Worm (Caenorhabditis elegans) whole organism, L4 larva: ENCODE data around the gene pix-1.
A peak's percentile ranks its signal among the peaks of the same experiment; 100 is the strongest.

Experiments
- F37D6.2 ChIP-seq: sonication (generic microtip); optimal IDR thresholded peaks from 2 replicates; lab custom pipeline; 2016; ENCODE audit warnings: mild to moderate bottlenecking, missing genetic modification characterization, missing compliant biosample characterization
- R02D3.7 ChIP-seq: fragments of 150-350 bp; sonication (generic microtip); optimal IDR thresholded peaks from 3 replicates; lab custom pipeline; 2014; ENCODE audit warnings: missing biosample characterization, missing genetic modification characterization
- T26A8.4 ChIP-seq: fragments of 200-800 bp; sonication (Bioruptor generic); IDR thresholded peaks from 2 replicates; pipeline ENCODE4 v1.3.6; 2022; ENCODE audit warnings: missing genetic modification characterization, missing compliant biosample characterization
- Y105C5A.15 ChIP-seq: fragments of 200-800 bp; sonication (Bioruptor generic); IDR thresholded peaks from 2 replicates; pipeline ENCODE4 v1.3.6; 2022; ENCODE audit warnings: missing genetic modification characterization, missing compliant biosample characterization
- Y5F2A.4 ChIP-seq: fragments of 200-800 bp; sonication (Bioruptor generic); optimal IDR thresholded peaks from 2 replicates; lab custom pipeline; 2018; ENCODE audit warnings: mild to moderate bottlenecking, missing genetic modification characterization, missing compliant biosample characterization
- ama-1 ChIP-seq: fragments of 150-350 bp; optimal IDR thresholded peaks from 2 replicates; lab custom pipeline; 2014; ENCODE audit warnings: inconsistent platforms, mixed read lengths
- ceh-32 ChIP-seq: sonication (generic microtip); optimal IDR thresholded peaks from 2 replicates; lab custom pipeline; 2016; ENCODE audit warnings: mild to moderate bottlenecking, missing genetic modification characterization, missing compliant biosample characterization; ENCODE audit not compliant: poor library complexity
- ceh-82 ChIP-seq: sonication (generic microtip); optimal IDR thresholded peaks from 2 replicates; lab custom pipeline; 2017; ENCODE audit warnings: missing biosample characterization, missing genetic modification characterization
- cey-2 ChIP-seq: sonication (generic microtip); optimal IDR thresholded peaks from 3 replicates; lab custom pipeline; 2017; ENCODE audit warnings: missing genetic modification characterization, mild to moderate bottlenecking, missing compliant biosample characterization, antibody characterized with exemption, borderline replicate concordance; ENCODE audit not compliant: insufficient read depth
- ctbp-1 ChIP-seq: fragments of 200-800 bp; sonication (Bioruptor generic); IDR thresholded peaks from 2 replicates; pipeline ENCODE4 v1.3.6; 2022; ENCODE audit warnings: missing genetic modification reagents, missing genetic modification characterization, missing compliant biosample characterization
- daf-8 ChIP-seq: fragments of 200-800 bp; sonication (Bioruptor generic); IDR thresholded peaks from 2 replicates; pipeline ENCODE4 v1.3.6; 2022; ENCODE audit warnings: missing genetic modification characterization, missing compliant biosample characterization
- dmd-6 ChIP-seq: fragments of 200-800 bp; sonication (Bioruptor generic); IDR thresholded peaks from 2 replicates; pipeline ENCODE4 v1.3.6; 2022; ENCODE audit warnings: missing genetic modification reagents, missing genetic modification characterization, missing compliant biosample characterization
- dmd-8 ChIP-seq: fragments of 200-800 bp; sonication (Bioruptor generic); IDR thresholded peaks from 2 replicates; pipeline ENCODE4 v1.3.6; 2022; ENCODE audit warnings: missing genetic modification characterization, missing compliant biosample characterization
- duxl-1 ChIP-seq: sonication (generic microtip); optimal IDR thresholded peaks from 2 replicates; lab custom pipeline; 2016; ENCODE audit warnings: mild to moderate bottlenecking, missing genetic modification characterization, moderate library complexity, missing compliant biosample characterization; ENCODE audit not compliant: poor library complexity
- dve-1 ChIP-seq: sonication (generic microtip); optimal IDR thresholded peaks from 2 replicates; lab custom pipeline; 2017; ENCODE audit warnings: antibody characterized with exemption, mild to moderate bottlenecking, missing genetic modification characterization, missing compliant biosample characterization; ENCODE audit not compliant: insufficient read depth
- egl-27 ChIP-seq: sonication (generic microtip); optimal IDR thresholded peaks from 3 replicates; lab custom pipeline; 2017; ENCODE audit warnings: missing biosample characterization, missing genetic modification reagents, missing genetic modification characterization
- egl-43 ChIP-seq: fragments of 200-800 bp; sonication (Bioruptor generic); IDR thresholded peaks from 2 replicates; pipeline ENCODE4 v1.3.6; 2022; ENCODE audit warnings: missing genetic modification reagents, missing genetic modification characterization, missing compliant biosample characterization
- fos-1 ChIP-seq: fragments of 150-350 bp; optimal IDR thresholded peaks from 2 replicates; lab custom pipeline; 2014; ENCODE audit warnings: missing biosample characterization, missing genetic modification characterization
- hlh-30 ChIP-seq: sonication (generic microtip); optimal IDR thresholded peaks from 2 replicates; lab custom pipeline; 2017; ENCODE audit warnings: antibody characterized with exemption, mild to moderate bottlenecking, missing genetic modification characterization, missing compliant biosample characterization; ENCODE audit not compliant: insufficient read depth
- lim-7 ChIP-seq: fragments of 200-800 bp; sonication (Bioruptor generic); IDR thresholded peaks from 2 replicates; pipeline ENCODE4 v1.3.6; 2022; ENCODE audit warnings: missing genetic modification characterization, missing compliant biosample characterization
- lin-13 ChIP-seq: fragments of 150-350 bp; optimal IDR thresholded peaks from 2 replicates; lab custom pipeline; 2014; ENCODE audit warnings: missing biosample characterization, missing genetic modification reagents, missing genetic modification characterization
- lin-15B ChIP-seq: fragments of 150-350 bp; sonication (generic microtip); optimal IDR thresholded peaks from 3 replicates; lab custom pipeline; 2014; ENCODE audit warnings: missing biosample characterization, missing genetic modification characterization
- lin-29 ChIP-seq: fragments of 200-800 bp; sonication (Bioruptor generic); IDR thresholded peaks from 2 replicates; pipeline ENCODE4 v1.3.6; 2022; ENCODE audit warnings: missing genetic modification reagents, missing genetic modification characterization, missing compliant biosample characterization
- lin-38 ChIP-seq: fragments of 200-800 bp; sonication (Bioruptor generic); IDR thresholded peaks from 2 replicates; pipeline ENCODE4 v1.3.6; 2022; ENCODE audit warnings: missing genetic modification reagents, missing genetic modification characterization, missing compliant biosample characterization
- lir-3 ChIP-seq: sonication (generic microtip); optimal IDR thresholded peaks from 2 replicates; lab custom pipeline; 2016; ENCODE audit warnings: mild to moderate bottlenecking, missing genetic modification characterization, missing compliant biosample characterization
- madf-5 ChIP-seq, 2 experiments: fragments of 200-800 bp; sonication (Bioruptor generic); IDR thresholded peaks; 2 replicates each; pipeline ENCODE4 v1.3.6; 2022; ENCODE audit warnings: missing compliant biosample characterization in 2 of 2, missing genetic modification characterization in 2 of 2
- madf-9 ChIP-seq: fragments of 200-800 bp; sonication (Bioruptor generic); conservative IDR thresholded peaks from 2 replicates; pipeline ENCODE4 v1.3.6; 2022; ENCODE audit warnings: missing genetic modification reagents, missing genetic modification characterization, missing compliant biosample characterization
- mdt-29 ChIP-seq: fragments of 200-800 bp; sonication (Bioruptor generic); IDR thresholded peaks from 2 replicates; pipeline ENCODE4 v1.3.6; 2022; ENCODE audit warnings: missing genetic modification reagents, missing genetic modification characterization, missing compliant biosample characterization
- mep-1 ChIP-seq: fragments of 150-350 bp; sonication (generic microtip); optimal IDR thresholded peaks from 3 replicates; lab custom pipeline; 2014; ENCODE audit warnings: missing biosample characterization, missing genetic modification characterization
- mes-2 ChIP-seq: sonication (generic microtip); optimal IDR thresholded peaks from 2 replicates; lab custom pipeline; 2016; ENCODE audit warnings: missing genotype, mild to moderate bottlenecking, missing genetic modification characterization, missing compliant biosample characterization; ENCODE audit not compliant: poor library complexity, severe bottlenecking
- mxl-3 ChIP-seq: fragments of 200-800 bp; sonication (Bioruptor generic); optimal IDR thresholded peaks from 2 replicates; lab custom pipeline; 2018; ENCODE audit warnings: mild to moderate bottlenecking, missing genetic modification characterization, missing compliant biosample characterization
- nhr-237 ChIP-seq: sonication (generic microtip); optimal IDR thresholded peaks from 2 replicates; lab custom pipeline; 2017; ENCODE audit warnings: missing biosample characterization, missing genetic modification characterization
- nhr-28 ChIP-seq: fragments of 150-350 bp; optimal IDR thresholded peaks from 2 replicates; lab custom pipeline; 2014; ENCODE audit warnings: missing biosample characterization, missing genetic modification characterization
- nhr-42 ChIP-seq: fragments of 200-800 bp; sonication (Bioruptor generic); IDR thresholded peaks from 2 replicates; pipeline ENCODE4 v1.3.6; 2022; ENCODE audit warnings: missing genetic modification characterization, missing compliant biosample characterization
- nhr-76 ChIP-seq: fragments of 150-350 bp; optimal IDR thresholded peaks from 2 replicates; lab custom pipeline; 2014; ENCODE audit warnings: missing biosample characterization, missing genetic modification characterization
- pha-4 ChIP-seq, 2 experiments: fragments of 150-350 bp in 1 of 2; fragments of 200-800 bp in 1 of 2; sonication (Bioruptor generic) in 1 of 2; IDR thresholded peaks in 1 of 2; optimal IDR thresholded peaks in 1 of 2; 2 replicates each; pipeline versions ENCODE4 v1.3.6 to Lab custom; 2014 to 2022; ENCODE audit warnings: missing genetic modification characterization in 2 of 2, missing genetic modification reagents in 2 of 2, missing biosample characterization in 1 of 2, missing compliant biosample characterization in 1 of 2
- pqm-1 ChIP-seq: sonication (generic microtip); optimal IDR thresholded peaks from 2 replicates; lab custom pipeline; 2017; ENCODE audit warnings: missing biosample characterization, missing genetic modification characterization
- rbr-2 ChIP-seq: sonication (generic microtip); optimal IDR thresholded peaks from 2 replicates; lab custom pipeline; 2016; ENCODE audit warnings: missing genotype, missing genetic modification characterization, missing compliant biosample characterization
- saeg-2 ChIP-seq: fragments of 200-800 bp; sonication (Bioruptor generic); IDR thresholded peaks from 2 replicates; pipeline ENCODE4 v1.3.6; 2022; ENCODE audit warnings: missing genetic modification reagents, missing genetic modification characterization, missing compliant biosample characterization
- sdz-12 ChIP-seq: fragments of 200-800 bp; sonication (Bioruptor generic); optimal IDR thresholded peaks from 2 replicates; lab custom pipeline; 2018; ENCODE audit warnings: mild to moderate bottlenecking, missing genetic modification characterization, missing compliant biosample characterization
- skn-1 ChIP-seq: fragments of 150-350 bp; optimal IDR thresholded peaks from 2 replicates; lab custom pipeline; 2014; ENCODE audit warnings: missing biosample characterization, missing genetic modification characterization
- snpc-1.2 ChIP-seq: fragments of 200-800 bp; sonication (Bioruptor generic); IDR thresholded peaks from 2 replicates; pipeline ENCODE4 v1.3.6; 2022; ENCODE audit warnings: missing genetic modification reagents, missing genetic modification characterization, missing compliant biosample characterization
- spr-1 ChIP-seq: sonication (generic microtip); optimal IDR thresholded peaks from 2 replicates; lab custom pipeline; 2016; ENCODE audit warnings: mild to moderate bottlenecking, missing genetic modification characterization, missing compliant biosample characterization
- spr-3 ChIP-seq: fragments of 200-800 bp; sonication (Bioruptor generic); optimal IDR thresholded peaks from 2 replicates; lab custom pipeline; 2018; ENCODE audit warnings: mild to moderate bottlenecking, missing genetic modification characterization, missing compliant biosample characterization
- tag-97 ChIP-seq: fragments of 200-800 bp; sonication (Bioruptor generic); IDR thresholded peaks from 2 replicates; pipeline ENCODE4 v1.3.6; 2022; ENCODE audit warnings: missing genetic modification characterization, missing compliant biosample characterization
- tra-1 ChIP-seq: fragments of 200-800 bp; sonication (Bioruptor generic); IDR thresholded peaks from 2 replicates; pipeline ENCODE4 v1.3.6; 2022; ENCODE audit warnings: missing genetic modification reagents, missing genetic modification characterization, missing compliant biosample characterization
- unc-62 ChIP-seq, 3 experiments: fragments of 150-350 bp in 1 of 3; sonication (generic microtip); optimal IDR thresholded peaks in 2 of 3; peaks in 1 of 3; 1 replicate in 1 of 3; 2 replicates in 2 of 3; lab custom pipeline; 2014 to 2017; ENCODE audit warnings: missing biosample characterization in 3 of 3, missing genetic modification characterization in 3 of 3, missing genetic modification reagents in 3 of 3, missing genotype in 1 of 3
- ztf-7 ChIP-seq: fragments of 150-350 bp; optimal IDR thresholded peaks from 2 replicates; lab custom pipeline; 2014; ENCODE audit warnings: missing biosample characterization, missing genetic modification characterization

Gene pix-1

ce11 chrX:13700642-13701233 lies 26.4 kb upstream of the pix-1 start (continued):
- TF ChIP-seq lin-38 (peak; percentile 91), T26A8.4 (peak; percentile 100), sdz-12 (peak; percentile 72), mes-2 (tag; lab: Kevin White, UChicago) (peak; percentile 98), ceh-82 (peak; percentile 100), Y105C5A.15 (GFP tag; lab: Robert Waterston, UW) (0 out of 2 replicates have a peak, but pooled peaks have one; percentile 46), lin-29 (GFP tag; lab: Robert Waterston, UW) (peak; percentile 94), lir-3 (tag; lab: Kevin White, UChicago) (peak; percentile 92), nhr-42 (GFP tag; lab: Robert Waterston, UW) (peak; percentile 99), nhr-237 (tag; lab: Kevin White, UChicago) (peak; percentile 95), duxl-1 (tag; lab: Kevin White, UChicago) (peak; percentile 99), tag-97 (GFP tag; lab: Robert Waterston, UW) (peak; percentile 95), R02D3.7 (tag; lab: Kevin White, UChicago) (peak; percentile 28), rbr-2 (tag; lab: Kevin White, UChicago) (peak; percentile 99), nhr-76 (tag; lab: Kevin White, UChicago) (peak; percentile 85), mxl-3 (peak; percentile 92), snpc-1.2 (GFP tag; lab: Robert Waterston, UW) (peak; percentile 70; the same call in 1 of the 2 replicates), mdt-29 (peak; percentile 93), madf-9 (GFP tag; lab: Robert Waterston, UW) (peak; percentile 98), dmd-6 (GFP tag; lab: Robert Waterston, UW) (peak; percentile 99), nhr-28 (tag; lab: Kevin White, UChicago) (peak; percentile 94), hlh-30 (tag; lab: Kevin White, UChicago) (peak; percentile 97), ama-1 (lab: Kevin White, UChicago) (no peak), egl-27 (tag; lab: Kevin White, UChicago) (peak; percentile 86), cey-2 (tag; lab: Kevin White, UChicago) (peak; percentile 69), unc-62 (GFP tag; optimal IDR thresholded peaks at IDR 0.05 in 1 of 2; lab: Kevin White, UChicago) (peak; percentile 90 to 100), unc-62 (tag; optimal IDR thresholded peaks at IDR 0.05; lab: Kevin White, UChicago) (peak; percentile 61), spr-3 (GFP tag; lab: Kevin White, UChicago) (peak; percentile 98), saeg-2 (GFP tag; lab: Robert Waterston, UW) (peak; percentile 99), Y5F2A.4 (peak; percentile 94), pqm-1 (tag; lab: Kevin White, UChicago) (peak; percentile 26), skn-1 (tag; lab: Kevin White, UChicago) (peak; percentile 85), madf-5 (GFP tag; IDR thresholded peaks at IDR 0.05; lab: Robert Waterston, UW) (peak in 1 of 2 experiments; percentile 95; a peak in 2 of 4 replicates), tra-1 (GFP tag; lab: Robert Waterston, UW) (peak; percentile 96), ceh-32 (peak; percentile 92), fos-1 (tag; lab: Kevin White, UChicago) (peak; percentile 96), dve-1 (tag; lab: Kevin White, UChicago) (peak; percentile 100), mep-1 (tag; lab: Kevin White, UChicago) (peak; percentile 100), dmd-8 (GFP tag; lab: Robert Waterston, UW) (peak; percentile 80; the same call in 1 of the 2 replicates), ctbp-1 (GFP tag; lab: Robert Waterston, UW) (peak; percentile 99), lim-7 (GFP tag; lab: Robert Waterston, UW) (peak; percentile 69; the same call in 1 of the 2 replicates), lin-13 (peak; percentile 97), lin-15B (tag; lab: Kevin White, UChicago) (peak; percentile 56), ztf-7 (tag; lab: Kevin White, UChicago) (peak; percentile 96), egl-43 (GFP tag; lab: Robert Waterston, UW) (peak; percentile 98), spr-1 (tag; lab: Kevin White, UChicago) (peak; percentile 98), F37D6.2 (tag; lab: Kevin White, UChicago) (peak; percentile 99), pha-4 (GFP tag; IDR thresholded peaks at IDR 0.05; lab: Robert Waterston, UW) (peak; percentile 97), pha-4 (tag; optimal IDR thresholded peaks at IDR 0.05; lab: Kevin White, UChicago) (peak; percentile 77), daf-8 (GFP tag; lab: Robert Waterston, UW) (peak; percentile 89; the same call in 1 of the 2 replicates)
